Worm (Caenorhabditis elegans) whole organism, young adult: Measurements from ENCODE around the gene fbxb-79.

ENCODE experiments used
- K12H6.12 ChIP-seq: fragments of 200-800 bp; sonication (Bioruptor generic); optimal IDR thresholded peaks from 2 replicates; lab custom pipeline; 2018; ENCODE audit warnings: mild to moderate bottlenecking, missing genetic modification characterization, missing compliant biosample characterization
- attf-5 ChIP-seq: fragments of 200-800 bp; sonication (Bioruptor generic); optimal IDR thresholded peaks from 2 replicates; lab custom pipeline; 2018; ENCODE audit warnings: mild to moderate bottlenecking, missing genetic modification characterization, missing compliant biosample characterization
- ceh-100 ChIP-seq: fragments of 200-800 bp; sonication (Bioruptor generic); IDR thresholded peaks from 2 replicates; pipeline ENCODE4 v1.3.6; 2022; ENCODE audit warnings: missing genetic modification reagents, missing genetic modification characterization, missing compliant biosample characterization
- efl-1 ChIP-seq: fragments of 150-350 bp; optimal IDR thresholded peaks from 2 replicates; lab custom pipeline; 2014; ENCODE audit warnings: missing biosample characterization, missing genetic modification reagents, missing genetic modification characterization
- lsl-1 ChIP-seq: fragments of 200-800 bp; sonication (Bioruptor generic); optimal IDR thresholded peaks from 2 replicates; lab custom pipeline; 2018; ENCODE audit warnings: mild to moderate bottlenecking, missing genetic modification characterization, moderate library complexity, missing compliant biosample characterization
- lsy-27 ChIP-seq: sonication (generic microtip); optimal IDR thresholded peaks from 2 replicates; lab custom pipeline; 2017; ENCODE audit warnings: missing genetic modification characterization, mild to moderate bottlenecking, missing compliant biosample characterization, antibody characterized with exemption, missing genotype, borderline replicate concordance; ENCODE audit not compliant: insufficient read depth
- madf-3 ChIP-seq: fragments of 200-800 bp; sonication (Bioruptor generic); IDR thresholded peaks from 2 replicates; pipeline ENCODE4 v1.3.6; 2022; ENCODE audit warnings: missing genetic modification reagents, missing genetic modification characterization, missing compliant biosample characterization
- nfya-1 ChIP-seq: sonication (generic microtip); optimal IDR thresholded peaks from 2 replicates; lab custom pipeline; 2017; ENCODE audit warnings: antibody characterized with exemption, missing compliant biosample characterization, missing genetic modification characterization, borderline replicate concordance; ENCODE audit not compliant: insufficient read depth
- pha-4 ChIP-seq: fragments of 150-350 bp; sonication (generic microtip); optimal IDR thresholded peaks from 2 replicates; lab custom pipeline; 2014; ENCODE audit warnings: missing biosample characterization, missing genetic modification reagents, missing genetic modification characterization
- snpc-1.1 ChIP-seq: sonication (generic microtip); optimal IDR thresholded peaks from 2 replicates; lab custom pipeline; 2017; ENCODE audit warnings: missing genetic modification characterization, mild to moderate bottlenecking, missing compliant biosample characterization, antibody characterized with exemption, moderate library complexity, missing genotype, missing genetic modification reagents; ENCODE audit not compliant: insufficient read depth
- unc-130 ChIP-seq: sonication (generic microtip); optimal IDR thresholded peaks from 2 replicates; lab custom pipeline; 2016; ENCODE audit warnings: missing genetic modification reagents, missing genetic modification characterization, missing compliant biosample characterization

DNA sequence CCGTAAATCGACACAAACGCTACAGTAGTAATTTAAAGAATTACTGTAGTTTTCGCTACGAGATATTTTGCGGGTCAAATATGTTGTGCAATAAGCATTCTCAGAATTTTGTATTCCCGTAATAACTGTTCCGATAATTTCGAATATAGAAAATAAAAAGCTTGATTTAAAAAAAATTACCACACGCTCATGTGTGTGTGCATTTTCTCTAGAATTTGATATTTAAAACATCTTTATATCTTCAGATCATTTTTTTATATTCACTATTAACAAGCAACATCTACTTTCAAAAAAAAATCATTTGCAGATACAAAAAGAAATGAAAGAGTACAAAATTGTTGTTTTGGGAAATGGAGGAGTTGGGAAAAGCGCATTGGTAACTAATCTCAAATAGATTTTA, 12.3 kb downstream of the fbxb-79 start, which contains the start of gene rap-3:
- no peak for TF ChIP-seq snpc-1.1 (tag; lab: Kevin White, UChicago)
- TF ChIP-seq nfya-1 (tag; lab: Kevin White, UChicago) = no peak
- TF ChIP-seq attf-5 = no peak
- no peak for TF ChIP-seq lsl-1 (GFP tag; lab: Kevin White, UChicago)
- TF ChIP-seq K12H6.12 (tag; lab: Kevin White, UChicago) = no peak
- TF ChIP-seq pha-4 (tag; lab: Kevin White, UChicago) = no peak
- no peak for TF ChIP-seq lsy-27 (tag; lab: Kevin White, UChicago)
- TF ChIP-seq unc-130 (GFP tag; lab: Kevin White, UChicago) = no peak
- TF ChIP-seq ceh-100 (GFP tag; lab: Robert Waterston, UW) = no peak
- no peak for TF ChIP-seq madf-3 (GFP tag; lab: Robert Waterston, UW)
- TF ChIP-seq efl-1 = no peak
